Fruit fly (Drosophila melanogaster) whole organism: ENCODE results near the gene Myc.

Experiments
- CG8478 ChIP-seq: fragments of >200 bp; optimal IDR thresholded peaks from 2 replicates; lab custom pipeline; 2018; ENCODE audit warnings: inconsistent platforms
- Dll ChIP-seq: fragments of >200 bp; optimal IDR thresholded peaks from 2 replicates; lab custom pipeline; 2017
- EcR ChIP-seq, 2 experiments: fragments of >200 bp; optimal IDR thresholded peaks; 2 replicates each; lab custom pipeline; 2017; ENCODE audit warnings: missing biosample characterization in 2 of 2, missing genetic modification characterization in 2 of 2, missing genetic modification reagents in 2 of 2
- pan ChIP-seq: fragments of >200 bp; optimal IDR thresholded peaks from 2 replicates; lab custom pipeline; 2017
- psq ChIP-seq: fragments of >200 bp; optimal IDR thresholded peaks from 2 replicates; lab custom pipeline; 2017
- usp ChIP-seq: fragments of >200 bp; optimal IDR thresholded peaks from 2 replicates; lab custom pipeline; 2017; ENCODE audit warnings: missing biosample characterization, missing genetic modification characterization, mixed read lengths

Gene Myc

DNA sequence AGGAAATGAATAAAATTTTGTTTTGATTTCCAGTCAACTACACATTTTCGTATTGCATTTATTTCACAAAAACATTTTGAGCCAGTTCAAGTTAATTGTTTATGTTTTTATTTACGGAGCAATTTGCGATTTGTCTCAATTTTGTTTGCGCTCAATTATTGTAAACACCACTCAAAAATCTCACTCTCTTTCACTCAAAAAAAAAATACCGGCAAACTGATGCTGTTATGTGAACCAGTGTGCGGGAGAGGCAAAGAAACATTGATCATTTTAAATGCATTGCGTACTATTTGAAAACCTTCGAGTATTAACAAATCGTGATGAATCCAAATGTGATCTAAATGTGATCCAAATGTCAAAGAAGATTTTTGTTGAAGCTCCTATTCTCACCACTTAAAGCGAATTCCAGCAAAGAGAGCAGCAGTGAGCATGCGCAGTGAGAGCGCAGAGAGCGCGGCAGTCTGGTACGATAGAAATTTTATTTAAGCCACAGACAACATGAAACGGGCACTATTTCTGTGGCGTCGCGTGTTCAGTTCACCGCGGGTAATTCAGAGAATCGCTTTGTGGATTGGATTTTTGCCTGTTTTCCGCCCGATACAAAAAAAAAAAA, at the start of gene Myc:
Gene Myc, plus strand, starts transcription at position 504 of the 613 bp plus-strand sequence.
- TF ChIP-seq psq (lab: Kevin White, UChicago) (no peak), usp (no peak), pan (no peak), EcR (GFP tag; optimal IDR thresholded peaks at IDR 0.05; lab: Kevin White, UChicago) (no peak), CG8478 (lab: Kevin White, UChicago) (no peak), Dll (no peak)

DNA sequence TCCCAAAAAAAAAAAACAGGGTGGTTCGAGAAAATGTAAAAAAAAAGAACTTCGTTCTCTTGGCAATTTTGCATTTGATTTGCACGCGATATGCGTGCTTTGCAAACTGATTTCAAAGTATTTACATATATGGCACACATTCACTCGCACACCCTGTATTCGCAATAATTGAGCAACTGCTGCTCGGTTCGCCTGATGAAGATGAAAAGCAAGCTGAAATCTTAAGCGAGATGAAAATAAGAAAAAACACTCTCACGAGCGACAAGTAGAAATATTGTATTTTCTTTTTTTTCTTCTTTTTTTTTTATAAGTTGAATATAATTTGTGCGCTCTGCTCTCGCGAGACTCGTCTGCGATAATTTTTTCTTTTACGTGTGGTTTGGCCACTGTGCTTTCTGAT, 44.0 kb upstream of the Myc start:
- TF ChIP-seq usp (no peak), EcR (GFP tag; optimal IDR thresholded peaks at IDR 0.05; lab: Kevin White, UChicago) (no peak), Dll (no peak), pan (no peak), psq (lab: Kevin White, UChicago) (no peak), CG8478 (lab: Kevin White, UChicago) (no peak)

DNA sequence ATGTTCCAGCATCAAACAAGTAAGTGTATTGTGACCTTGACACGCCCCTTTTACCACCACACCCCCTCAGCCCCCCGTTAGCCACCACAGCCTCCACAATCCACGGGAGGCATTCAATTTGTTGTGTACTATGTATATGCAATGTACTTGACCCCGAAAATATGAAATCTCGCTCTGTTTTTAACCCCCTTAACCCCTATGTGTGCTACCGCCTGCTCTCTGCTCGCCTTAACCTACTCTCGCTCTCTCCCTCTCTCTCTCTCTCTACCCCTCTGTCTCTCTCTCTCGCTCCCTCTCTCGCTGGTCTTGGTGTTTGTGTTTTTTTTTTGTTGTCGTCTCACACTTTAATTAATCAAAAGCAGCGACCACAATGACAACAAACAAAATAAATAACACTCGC, 40.4 kb upstream of the Myc start:
- TF ChIP-seq psq (lab: Kevin White, UChicago) (no peak), CG8478 (lab: Kevin White, UChicago) (no peak), pan (no peak), EcR (GFP tag; optimal IDR thresholded peaks at IDR 0.05; lab: Kevin White, UChicago) (no peak), Dll (no peak), usp (no peak)

DNA sequence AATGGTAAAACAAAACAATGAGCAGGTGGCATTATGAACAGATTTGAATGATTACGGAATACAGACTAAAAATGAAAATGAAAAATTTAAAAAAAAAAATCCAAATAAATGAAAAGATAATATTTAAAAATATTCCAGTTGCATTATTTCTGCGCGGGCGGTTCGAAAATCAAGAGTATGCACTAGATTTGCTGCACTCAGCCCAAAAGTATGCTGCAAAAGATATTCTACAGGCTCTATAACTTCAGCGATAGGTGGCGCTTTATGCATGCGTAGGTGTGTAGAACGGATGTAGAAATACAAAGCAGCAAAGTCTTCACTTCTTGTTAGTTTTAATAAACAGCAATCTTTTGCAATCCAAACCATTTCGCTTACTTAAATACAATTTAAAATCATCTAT, 29.3 kb upstream of the Myc start:
- no peak for TF ChIP-seq psq (lab: Kevin White, UChicago)
- TF ChIP-seq CG8478 (lab: Kevin White, UChicago), result no peak
- no peak for TF ChIP-seq EcR (GFP tag; optimal IDR thresholded peaks at IDR 0.05; lab: Kevin White, UChicago)
- no peak for TF ChIP-seq Dll
- no peak for TF ChIP-seq usp
- no peak for TF ChIP-seq pan

DNA sequence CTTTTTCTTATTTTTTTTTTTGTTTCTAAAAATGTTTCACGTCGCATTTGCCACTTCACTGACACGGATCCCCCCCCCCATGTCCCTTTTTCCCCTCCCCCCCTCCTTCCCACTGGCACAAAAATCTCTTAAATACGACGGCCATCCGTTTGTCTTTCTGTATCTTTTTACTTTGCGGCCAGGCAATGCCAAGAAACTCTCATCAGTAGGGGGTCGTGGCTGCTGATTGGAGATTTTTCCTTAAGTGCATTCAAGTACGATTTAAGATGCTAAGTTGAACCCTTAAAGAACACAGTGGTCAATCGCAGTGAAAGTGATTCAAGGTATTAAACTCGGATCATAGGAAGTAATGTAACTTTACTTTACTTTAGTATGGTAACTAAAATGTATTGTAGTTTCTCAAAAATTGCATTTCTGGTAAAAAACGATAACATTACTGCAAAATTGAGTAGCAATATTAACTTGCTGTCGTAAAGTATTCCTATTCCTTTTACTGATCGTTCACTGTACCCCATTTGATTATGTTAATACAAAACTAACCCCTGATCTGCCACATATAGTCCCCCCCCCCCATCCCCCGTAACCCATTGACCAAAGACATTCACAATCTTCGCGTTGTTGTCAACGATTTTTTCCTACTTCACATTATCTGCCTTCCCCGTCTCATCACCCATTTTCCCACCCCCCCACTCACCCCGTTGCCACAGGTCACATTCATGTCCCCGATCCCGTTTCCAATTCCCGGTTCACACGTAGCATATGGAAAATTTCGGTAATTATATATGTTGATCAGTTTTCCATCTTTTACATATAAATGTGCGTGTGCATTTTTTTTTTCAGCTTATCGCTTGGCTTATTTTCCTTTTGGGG, 28.3 kb upstream of the Myc start:
- TF ChIP-seq usp, result no peak
- no peak for TF ChIP-seq psq (lab: Kevin White, UChicago)
- TF ChIP-seq Dll, result no peak
- TF ChIP-seq CG8478 (lab: Kevin White, UChicago), result no peak
- no peak for TF ChIP-seq EcR (GFP tag; optimal IDR thresholded peaks at IDR 0.05; lab: Kevin White, UChicago)
- no peak for TF ChIP-seq pan

DNA sequence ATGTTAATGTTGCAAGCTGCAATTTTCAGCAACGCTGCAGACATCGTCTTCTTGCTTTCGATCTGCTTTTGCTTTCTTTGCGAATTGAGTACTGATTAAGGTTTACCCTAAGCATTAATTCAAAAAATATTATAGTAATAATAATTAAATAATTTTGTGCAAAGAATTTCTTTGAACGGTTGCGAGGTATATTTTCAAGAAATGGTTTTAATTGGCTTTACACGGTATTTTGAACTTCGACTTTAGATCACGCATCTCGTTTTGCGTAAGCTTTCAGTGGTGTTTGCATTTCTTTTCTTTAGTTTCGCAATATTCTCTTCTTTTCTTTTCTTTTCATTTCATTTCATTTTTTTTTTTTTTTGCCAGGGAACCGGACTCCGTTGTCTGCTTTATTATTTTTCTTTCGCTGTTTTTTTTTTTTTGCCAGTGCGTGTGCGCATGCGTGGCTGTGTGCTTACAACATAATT, 26.3 kb upstream of the Myc start:
- TF ChIP-seq EcR (GFP tag; optimal IDR thresholded peaks at IDR 0.05; lab: Kevin White, UChicago) (no peak), psq (lab: Kevin White, UChicago) (no peak), Dll (no peak), usp (no peak), pan (peak; percentile 79)

DNA sequence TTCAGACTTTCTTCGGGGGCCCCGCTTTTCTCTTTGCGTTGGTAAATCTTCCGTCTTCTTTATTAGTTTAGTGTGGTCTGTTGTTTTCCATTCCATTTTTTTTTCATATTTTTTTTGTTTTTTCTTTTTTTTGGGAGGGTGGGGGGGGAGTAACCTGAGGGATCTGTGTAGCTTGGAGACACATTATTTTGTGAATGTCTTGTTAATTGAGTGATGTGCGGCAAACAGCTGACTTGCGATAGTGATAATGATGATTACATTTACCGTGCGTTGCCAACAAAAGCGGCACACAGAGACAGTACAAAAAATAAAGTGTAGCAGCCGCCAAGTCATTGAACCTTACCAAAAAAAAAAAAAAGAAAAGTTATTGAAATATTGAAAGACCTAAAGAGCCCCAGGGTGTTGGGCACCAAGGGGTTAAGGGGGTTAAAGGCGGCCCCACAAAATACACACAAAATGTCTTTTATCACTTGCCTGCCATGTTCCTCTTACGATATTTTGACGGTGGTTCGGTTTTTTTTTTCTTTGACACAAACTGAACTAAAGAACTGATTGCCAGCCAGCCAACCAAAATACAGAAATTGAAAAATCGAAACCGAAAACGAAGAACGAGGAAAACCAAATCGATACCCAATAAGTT, 23.2 kb upstream of the Myc start:
- TF ChIP-seq psq (lab: Kevin White, UChicago), result no peak
- no peak for TF ChIP-seq Dll
- TF ChIP-seq EcR (GFP tag; optimal IDR thresholded peaks at IDR 0.05; lab: Kevin White, UChicago), result no peak
- no peak for TF ChIP-seq pan
- TF ChIP-seq usp, result no peak
- TF ChIP-seq CG8478 (lab: Kevin White, UChicago), result no peak

DNA sequence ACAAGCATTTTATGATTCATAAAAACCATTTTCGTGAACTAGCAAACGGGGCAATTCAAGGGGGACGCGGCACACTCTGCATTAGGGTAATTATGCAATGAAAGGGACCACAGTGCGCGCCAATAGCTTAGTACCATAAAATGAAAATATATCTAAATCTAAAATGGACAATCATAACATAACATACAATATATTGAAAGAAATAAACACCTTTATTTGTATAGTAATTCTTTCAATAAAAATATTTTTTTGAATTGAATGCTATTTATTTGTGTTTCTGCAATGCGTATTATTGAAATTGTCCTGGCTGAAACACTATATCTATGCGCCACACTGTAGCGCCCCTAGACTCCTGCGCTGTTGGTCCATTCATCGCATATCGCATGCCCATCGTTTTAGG, 22.0 kb upstream of the Myc start:
- TF ChIP-seq EcR (GFP tag; optimal IDR thresholded peaks at IDR 0.05; lab: Kevin White, UChicago) (no peak), Dll (no peak), CG8478 (lab: Kevin White, UChicago) (no peak), usp (no peak), psq (lab: Kevin White, UChicago) (no peak), pan (no peak)

DNA sequence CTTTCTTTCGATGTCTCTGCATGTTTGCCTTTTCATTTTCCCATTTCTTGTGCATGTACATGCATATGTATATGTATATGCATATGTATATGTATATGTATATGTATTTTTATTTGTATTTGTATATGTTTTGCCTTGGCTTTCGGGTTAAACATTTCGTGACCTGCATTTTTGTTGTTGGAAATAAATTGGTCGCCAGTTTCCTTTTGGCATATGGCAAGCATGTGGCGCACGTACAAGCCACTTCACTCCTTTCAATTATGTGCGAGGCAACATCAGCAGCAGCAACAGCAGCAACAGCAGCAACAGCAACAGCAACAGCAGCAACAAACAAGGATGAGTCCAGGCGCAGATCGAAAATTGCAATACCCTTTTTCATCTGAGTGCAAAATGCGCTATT, 21.4 kb upstream of the Myc start:
- TF ChIP-seq CG8478 (lab: Kevin White, UChicago), result no peak

DNA sequence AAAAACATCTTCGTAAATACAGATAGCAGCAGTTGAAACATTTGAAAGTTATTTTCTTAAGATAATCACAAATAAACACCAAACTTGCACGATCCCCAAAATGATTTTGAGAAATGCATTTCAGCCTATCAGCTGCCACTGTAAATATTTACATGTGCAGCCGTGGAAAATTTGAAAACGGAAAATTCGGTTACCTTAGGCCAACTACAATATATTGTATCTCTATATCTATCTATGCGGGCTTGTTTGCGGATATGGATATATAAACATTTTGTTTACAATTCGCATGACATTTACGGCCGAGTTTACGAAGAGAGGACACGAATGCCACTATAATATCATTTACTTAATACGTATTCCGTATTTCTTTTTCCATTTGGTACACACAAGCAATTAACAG, 18.5 kb upstream of the Myc start:
- TF ChIP-seq EcR (GFP tag; optimal IDR thresholded peaks at IDR 0.05; lab: Kevin White, UChicago) (no peak), pan (no peak)

DNA sequence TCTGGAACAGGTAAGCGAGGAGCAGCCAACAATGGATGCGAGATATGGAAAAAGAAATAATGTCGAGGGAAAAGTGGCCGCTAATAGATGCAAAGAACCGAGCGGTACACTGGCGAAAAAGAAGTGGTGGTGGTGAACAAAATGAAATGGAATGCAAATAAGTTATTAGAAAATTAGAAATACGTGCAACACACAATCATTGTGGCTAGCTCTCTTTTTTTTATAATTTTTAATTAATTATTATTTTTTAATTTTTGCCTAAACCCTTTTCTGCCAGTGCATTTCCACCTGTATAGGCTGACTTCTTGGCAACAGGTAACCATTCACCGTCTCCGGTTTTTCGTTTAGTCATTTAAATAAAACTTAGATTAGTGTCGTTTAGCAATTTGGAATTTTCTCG, 17.8 kb upstream of the Myc start:
- TF ChIP-seq usp (no peak), Dll (no peak)

DNA sequence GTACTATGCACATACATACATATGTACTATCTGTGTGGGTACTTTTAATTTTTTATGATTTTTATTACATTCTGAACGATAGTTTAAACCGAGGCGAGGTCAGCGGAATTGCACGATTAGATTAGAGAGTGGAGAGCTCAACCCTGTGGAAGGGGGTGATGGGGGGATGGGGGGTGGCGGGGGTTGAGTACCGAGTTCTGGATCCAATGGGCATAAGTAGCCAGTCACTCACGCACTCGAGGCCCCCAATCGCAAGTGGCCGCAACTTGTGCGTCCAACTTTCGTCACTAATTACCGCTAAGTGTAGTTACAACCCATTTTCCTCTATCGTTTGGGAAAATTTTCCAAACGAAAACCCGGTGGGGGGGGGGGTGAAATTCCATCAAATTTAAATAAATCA, 16.7 kb upstream of the Myc start:
- TF ChIP-seq EcR (GFP tag; optimal IDR thresholded peaks at IDR 0.05; lab: Kevin White, UChicago) (no peak), CG8478 (lab: Kevin White, UChicago) (no peak), usp (no peak), pan (no peak), psq (lab: Kevin White, UChicago) (no peak), Dll (no peak)

DNA sequence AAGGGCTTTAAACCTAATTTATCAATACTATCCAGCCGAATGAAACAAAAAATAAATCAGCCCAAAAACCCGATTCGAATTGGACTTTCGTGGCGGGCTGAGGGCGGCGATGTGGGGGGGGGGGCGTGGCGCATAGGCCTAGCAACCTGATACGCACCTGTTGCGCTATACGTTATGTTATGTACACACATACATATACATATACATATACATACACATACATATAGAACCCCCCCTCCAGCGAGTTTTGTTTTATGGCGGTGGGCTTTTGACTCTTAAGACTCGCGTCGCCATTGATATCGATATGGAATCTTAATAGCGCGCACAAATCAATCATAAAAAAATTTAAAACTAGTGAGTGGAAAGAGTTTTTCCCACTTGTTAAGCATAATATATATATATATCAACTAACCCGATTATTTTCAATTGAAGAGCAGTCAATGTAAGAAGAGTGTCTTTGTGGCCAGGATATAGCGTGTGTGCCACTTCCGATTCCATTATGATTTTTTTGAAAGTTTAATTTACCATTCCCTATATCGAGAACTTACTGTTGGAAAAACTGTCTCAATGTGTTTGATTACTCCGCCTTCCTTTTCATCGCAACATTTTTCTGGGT, 15.9 kb upstream of the Myc start:
- TF ChIP-seq Dll, result no peak
- no peak for TF ChIP-seq pan
- no peak for TF ChIP-seq EcR (GFP tag; optimal IDR thresholded peaks at IDR 0.05; lab: Kevin White, UChicago)
- no peak for TF ChIP-seq psq (lab: Kevin White, UChicago)
- TF ChIP-seq CG8478 (lab: Kevin White, UChicago), result no peak
- TF ChIP-seq usp, result no peak
